Fruit fly (Drosophila melanogaster): ENCODE results near the gene CG11162.

DNA sequence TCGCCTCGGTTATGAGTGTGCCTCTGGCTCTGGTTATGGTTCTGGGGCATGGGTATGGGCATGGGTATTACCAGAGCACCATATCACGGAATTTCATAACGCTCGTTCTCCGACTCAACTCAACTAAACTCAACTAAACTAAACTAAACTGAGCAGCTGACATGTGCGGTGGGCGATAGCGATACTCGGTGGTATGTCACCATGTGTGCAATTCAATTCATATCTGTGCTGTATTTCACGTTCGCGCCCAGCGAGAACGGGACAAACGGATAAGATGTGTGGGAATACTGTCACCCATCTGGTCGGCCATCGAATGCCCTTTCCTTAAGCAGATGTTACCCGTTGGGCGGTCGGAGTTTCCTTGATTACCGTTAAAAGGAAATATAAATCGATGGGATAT is 3.6 kb downstream of the CG11162 start, which contains the start of gene CG12177:
- TF ChIP-seq kay (GFP tag; ENCODE audit: borderline replicate concordance) (no peak), toe (GFP tag; optimal IDR thresholded peaks at IDR 0.05) (no peak), CG33017 (tag; optimal IDR thresholded peaks at IDR 0.05) (no peak), tj (GFP tag; optimal IDR thresholded peaks at IDR 0.05) (no peak), CG1620 (GFP tag; optimal IDR thresholded peaks at IDR 0.05) (no peak), Mnt (GFP tag; optimal IDR thresholded peaks at IDR 0.05) (peak; percentile 88), bab1 (GFP tag; optimal IDR thresholded peaks at IDR 0.05) (no peak), cnc (optimal IDR thresholded peaks at IDR 0.05) (no peak), Hr96 (GFP tag; optimal IDR thresholded peaks at IDR 0.05) (no peak)

Data from whole organism, adult.